Worm (Caenorhabditis elegans) whole organism, L1 larva: ENCODE measurements around the gene unc-82.

ENCODE experiments used
- ceh-90 ChIP-seq: sonication (generic microtip); optimal IDR thresholded peaks from 2 replicates; lab custom pipeline; 2016; ENCODE audit warnings: missing genetic modification characterization, missing compliant biosample characterization
- unc-130 ChIP-seq: fragments of 150-350 bp; optimal IDR thresholded peaks from 2 replicates; lab custom pipeline; 2017; ENCODE audit warnings: missing biosample characterization, missing genetic modification characterization, inconsistent platforms

Gene unc-82

DNA sequence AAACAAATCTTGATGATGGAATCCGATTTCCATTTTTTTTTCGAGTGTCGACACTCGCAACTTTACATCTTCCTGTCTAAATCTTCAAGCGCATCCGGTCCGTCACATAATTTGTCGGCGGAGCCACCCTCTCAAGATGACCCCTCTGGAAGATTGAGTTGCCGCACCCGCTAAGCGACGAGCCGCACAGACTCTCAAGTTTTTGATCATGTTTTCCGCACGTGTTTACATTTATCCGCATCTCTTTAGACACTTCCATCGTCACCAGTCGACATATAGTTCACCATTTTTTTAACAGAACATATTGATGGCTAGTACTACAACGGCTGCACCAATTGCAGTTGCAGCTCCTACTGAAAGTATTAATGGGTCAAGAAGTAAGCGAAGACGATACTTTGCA lies 67.2 kb downstream of the unc-82 start, which contains the start of gene F55G1.1:
Gene F55G1.1 (plus strand): TSS at position 301 of the 400 bp plus-strand sequence.
- TF ChIP-seq unc-130 (tag; lab: Kevin White, UChicago) (no peak), ceh-90 (tag; lab: Kevin White, UChicago) (no peak)
